Worm (Caenorhabditis elegans) whole organism, early embryonic: ENCODE data around the gene C10E2.1.

Source experiments
- B0310.2 ChIP-seq: sonication (generic microtip); optimal IDR thresholded peaks from 2 replicates; lab custom pipeline; 2016; ENCODE audit warnings: mild to moderate bottlenecking, missing genetic modification characterization, missing compliant biosample characterization
- F13C5.2 ChIP-seq: sonication (generic microtip); optimal IDR thresholded peaks from 2 replicates; lab custom pipeline; 2017; ENCODE audit warnings: mild to moderate bottlenecking, missing genetic modification characterization, inconsistent platforms, missing compliant biosample characterization
- aly-1 ChIP-seq: sonication (generic microtip); optimal IDR thresholded peaks from 2 replicates; lab custom pipeline; 2016; ENCODE audit warnings: missing genetic modification characterization, missing compliant biosample characterization
- ama-1 ChIP-seq: fragments of 150-350 bp; optimal IDR thresholded peaks from 2 replicates; lab custom pipeline; 2014
- ceh-13 ChIP-seq: fragments of 200-800 bp; sonication (Bioruptor generic); optimal IDR thresholded peaks from 2 replicates; lab custom pipeline; 2018; ENCODE audit warnings: mild to moderate bottlenecking, missing genetic modification characterization, missing compliant biosample characterization
- ceh-36 ChIP-seq: sonication (generic microtip); optimal IDR thresholded peaks from 2 replicates; lab custom pipeline; 2016; ENCODE audit warnings: missing genetic modification characterization, inconsistent platforms, missing compliant biosample characterization
- ets-7 ChIP-seq: sonication (generic microtip); optimal IDR thresholded peaks from 2 replicates; lab custom pipeline; 2016; ENCODE audit warnings: missing genotype, missing genetic modification characterization, missing compliant biosample characterization
- flt-1 ChIP-seq: fragments of 200-800 bp; sonication (Bioruptor generic); IDR thresholded peaks from 2 replicates; pipeline ENCODE4 v1.3.6; 2022; ENCODE audit warnings: missing genetic modification characterization, missing compliant biosample characterization
- hmbx-1 ChIP-seq: sonication (generic microtip); optimal IDR thresholded peaks from 2 replicates; lab custom pipeline; 2016; ENCODE audit warnings: mild to moderate bottlenecking, missing genetic modification characterization, missing compliant biosample characterization
- hmg-4 ChIP-seq: fragments of 200-800 bp; sonication (Bioruptor generic); optimal IDR thresholded peaks from 2 replicates; lab custom pipeline; 2018; ENCODE audit warnings: mild to moderate bottlenecking, missing genetic modification characterization, missing compliant biosample characterization
- hnd-1 ChIP-seq: sonication (generic microtip); optimal IDR thresholded peaks from 2 replicates; lab custom pipeline; 2016; ENCODE audit warnings: missing genetic modification characterization, missing compliant biosample characterization
- pes-1 ChIP-seq: fragments of 200-800 bp; sonication (Bioruptor generic); IDR thresholded peaks from 2 replicates; pipeline ENCODE4 v1.3.6; 2022; ENCODE audit warnings: missing genetic modification reagents, missing genetic modification characterization, missing compliant biosample characterization
- scrt-1 ChIP-seq: fragments of 200-800 bp; sonication (Bioruptor generic); IDR thresholded peaks from 2 replicates; pipeline ENCODE4 v1.3.6; 2022; ENCODE audit warnings: missing genetic modification characterization, missing compliant biosample characterization
- sea-1 ChIP-seq: fragments of 200-800 bp; sonication (Bioruptor generic); conservative IDR thresholded peaks from 2 replicates; pipeline ENCODE4 v1.3.6; 2022; ENCODE audit warnings: missing genetic modification characterization, missing compliant biosample characterization
- tbx-11 ChIP-seq: fragments of 200-800 bp; sonication (Bioruptor generic); IDR thresholded peaks from 2 replicates; pipeline ENCODE4 v1.3.6; 2022; ENCODE audit warnings: missing genetic modification characterization, missing compliant biosample characterization
- tbx-37 ChIP-seq: fragments of 200-800 bp; sonication (Bioruptor generic); conservative IDR thresholded peaks from 2 replicates; pipeline ENCODE4 v1.3.6; 2022; ENCODE audit warnings: missing genetic modification reagents, missing genetic modification characterization, missing compliant biosample characterization
- tra-4 ChIP-seq: sonication (generic microtip); optimal IDR thresholded peaks from 2 replicates; lab custom pipeline; 2017; ENCODE audit warnings: missing genetic modification characterization, missing compliant biosample characterization

Gene C10E2.1

DNA sequence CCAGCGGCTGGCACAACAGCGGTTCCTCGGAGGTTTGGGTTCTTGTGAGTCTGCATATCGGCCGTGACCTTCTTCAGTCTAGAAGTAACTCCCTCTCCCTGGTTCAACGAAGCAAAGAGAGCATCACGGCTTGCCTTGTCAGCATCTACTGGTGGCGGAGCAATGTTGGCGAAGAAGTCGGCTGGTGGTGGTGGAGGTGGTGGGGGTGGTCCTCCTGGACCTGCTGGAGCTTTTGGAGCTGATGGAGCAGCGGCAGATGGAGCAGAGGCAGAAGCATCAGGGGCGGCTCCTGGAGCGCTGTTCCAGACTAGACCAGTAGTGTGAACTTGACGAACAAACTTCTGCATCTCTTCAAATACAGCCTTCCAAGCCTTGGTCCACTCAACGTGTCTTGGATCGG is 45.9 kb downstream of the C10E2.1 start:
- no peak for TF ChIP-seq flt-1 (GFP tag; lab: Robert Waterston, UW)
- TF ChIP-seq tbx-11: no peak
- no peak for TF ChIP-seq hmg-4 (GFP tag; lab: Kevin White, UChicago)
- TF ChIP-seq aly-1 (tag; lab: Kevin White, UChicago): no peak
- TF ChIP-seq ceh-13: no peak
- no peak for TF ChIP-seq pes-1 (GFP tag; lab: Robert Waterston, UW)

- no peak for TF ChIP-seq ceh-36 (tag; lab: Kevin White, UChicago)
- TF ChIP-seq hnd-1 (tag; lab: Kevin White, UChicago): no peak
- no peak for TF ChIP-seq ceh-13
- TF ChIP-seq tbx-11: no peak
- no peak for TF ChIP-seq hmbx-1
- no peak for TF ChIP-seq sea-1 (GFP tag; lab: Robert Waterston, UW)
- no peak for TF ChIP-seq hmg-4 (GFP tag; lab: Kevin White, UChicago)
- no peak for TF ChIP-seq flt-1 (GFP tag; lab: Robert Waterston, UW)
- TF ChIP-seq aly-1 (tag; lab: Kevin White, UChicago): no peak
- no peak for TF ChIP-seq ets-7 (tag; lab: Kevin White, UChicago)
- TF ChIP-seq ama-1 (lab: Kevin White, UChicago): no peak
Measured at ce11 chrX:16809689-16810088, 47.1 kb downstream of the C10E2.1 start.

- TF ChIP-seq aly-1 (tag; lab: Kevin White, UChicago) (no peak), ama-1 (lab: Kevin White, UChicago) (no peak), F13C5.2 (no peak), B0310.2 (tag; lab: Kevin White, UChicago) (no peak), tbx-37 (no peak), hnd-1 (tag; lab: Kevin White, UChicago) (no peak), ets-7 (tag; lab: Kevin White, UChicago) (no peak), ceh-36 (tag; lab: Kevin White, UChicago) (no peak), tbx-11 (no peak), pes-1 (GFP tag; lab: Robert Waterston, UW) (no peak), flt-1 (GFP tag; lab: Robert Waterston, UW) (no peak), scrt-1 (GFP tag; lab: Robert Waterston, UW) (no peak), hmg-4 (GFP tag; lab: Kevin White, UChicago) (no peak), ceh-13 (no peak), hmbx-1 (no peak), tra-4 (tag; lab: Kevin White, UChicago) (no peak), sea-1 (GFP tag; lab: Robert Waterston, UW) (no peak)
Measured at ce11 chrX:16811974-16812373, 49.3 kb downstream of the C10E2.1 start.

ce11 chrX:16813148-16813547 is 50.5 kb downstream of the C10E2.1 start:
- TF ChIP-seq hmbx-1 (no peak), F13C5.2 (no peak), scrt-1 (GFP tag; lab: Robert Waterston, UW) (no peak), ets-7 (tag; lab: Kevin White, UChicago) (no peak), ama-1 (lab: Kevin White, UChicago) (no peak), hmg-4 (GFP tag; lab: Kevin White, UChicago) (no peak), tra-4 (tag; lab: Kevin White, UChicago) (no peak), aly-1 (tag; lab: Kevin White, UChicago) (no peak), pes-1 (GFP tag; lab: Robert Waterston, UW) (no peak), hnd-1 (tag; lab: Kevin White, UChicago) (no peak), ceh-13 (no peak), tbx-11 (no peak), tbx-37 (no peak), ceh-36 (tag; lab: Kevin White, UChicago) (no peak), B0310.2 (tag; lab: Kevin White, UChicago) (no peak), sea-1 (GFP tag; lab: Robert Waterston, UW) (no peak), flt-1 (GFP tag; lab: Robert Waterston, UW) (no peak)

DNA sequence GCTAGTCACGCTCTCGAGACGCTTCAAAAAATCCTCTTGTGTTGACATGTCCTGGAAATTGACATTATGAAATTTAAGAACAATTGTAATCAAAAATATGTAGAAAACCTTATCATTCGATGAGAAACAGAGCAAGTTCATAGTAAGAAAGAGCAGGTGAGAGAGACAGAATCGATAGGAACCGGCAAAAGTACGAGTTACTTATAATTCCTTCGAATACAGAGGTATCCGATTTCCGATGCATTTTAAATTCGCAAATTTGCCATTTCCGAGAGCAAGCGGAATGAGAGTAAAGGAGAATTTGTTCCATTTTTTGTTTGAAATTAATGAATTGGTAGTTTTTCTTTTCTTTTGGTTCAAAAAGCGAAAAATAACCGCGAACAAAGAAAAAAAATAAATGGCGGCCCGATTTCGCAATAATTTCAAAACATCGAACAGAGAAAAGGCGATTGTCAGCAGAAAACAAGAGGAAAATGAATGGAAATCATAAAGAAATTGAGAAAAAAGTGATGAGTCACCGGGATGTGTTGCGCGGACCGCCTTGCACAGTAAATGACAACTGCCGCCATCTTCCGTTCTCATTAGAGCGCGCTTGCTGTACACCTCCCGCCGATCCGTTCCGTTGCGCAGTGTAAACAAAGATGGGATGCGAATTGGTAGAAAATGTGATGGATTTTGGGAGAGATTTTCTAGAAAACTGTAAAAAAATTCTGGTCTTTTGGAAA is 51.1 kb downstream of the C10E2.1 start, which contains the start of gene cas-1:
Gene cas-1 (minus strand): TSS at position 51 of the 725 bp plus-strand sequence.
- TF ChIP-seq hmg-4 (GFP tag; lab: Kevin White, UChicago) (no peak), tbx-37 (0 out of 2 replicates have a peak, but pooled peaks have one; percentile 9), scrt-1 (GFP tag; lab: Robert Waterston, UW) (no peak), tra-4 (tag; lab: Kevin White, UChicago) (no peak), F13C5.2 (no peak), flt-1 (GFP tag; lab: Robert Waterston, UW) (no peak), aly-1 (tag; lab: Kevin White, UChicago) (no peak), ceh-36 (tag; lab: Kevin White, UChicago) (no peak), sea-1 (GFP tag; lab: Robert Waterston, UW) (no peak), ets-7 (tag; lab: Kevin White, UChicago) (peak; percentile 88), hmbx-1 (no peak), ama-1 (lab: Kevin White, UChicago) (no peak), tbx-11 (no peak), ceh-13 (no peak), B0310.2 (tag; lab: Kevin White, UChicago) (no peak), pes-1 (GFP tag; lab: Robert Waterston, UW) (no peak)

DNA sequence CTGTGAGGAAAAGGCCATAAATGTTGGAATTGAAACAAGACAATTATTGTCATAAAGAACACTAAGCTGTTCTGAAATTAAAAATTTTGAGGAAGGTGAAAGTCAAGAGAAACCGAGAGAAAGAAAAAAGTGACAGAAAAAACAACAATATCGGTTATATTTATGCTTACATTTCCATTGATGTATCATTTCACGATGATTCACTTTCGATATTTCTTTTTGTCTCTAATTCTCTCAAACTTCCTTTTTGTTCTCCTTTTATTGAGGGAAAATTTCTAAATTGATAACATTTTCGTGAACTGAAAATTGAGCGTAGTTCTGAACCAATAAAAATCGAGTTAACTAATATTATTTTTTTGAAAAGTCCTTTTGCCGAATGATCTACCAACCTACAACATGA is 52.3 kb downstream of the C10E2.1 start:
- TF ChIP-seq hmbx-1 (no peak), B0310.2 (tag; lab: Kevin White, UChicago) (no peak), hnd-1 (tag; lab: Kevin White, UChicago) (no peak), ets-7 (tag; lab: Kevin White, UChicago) (no peak), pes-1 (GFP tag; lab: Robert Waterston, UW) (no peak), hmg-4 (GFP tag; lab: Kevin White, UChicago) (no peak), aly-1 (tag; lab: Kevin White, UChicago) (no peak)

ce11 chrX:16815508-16815907 is 52.9 kb downstream of the C10E2.1 start:
- no peak for TF ChIP-seq tra-4 (tag; lab: Kevin White, UChicago)
- no peak for TF ChIP-seq ceh-13
- no peak for TF ChIP-seq scrt-1 (GFP tag; lab: Robert Waterston, UW)
- TF ChIP-seq hmg-4 (GFP tag; lab: Kevin White, UChicago): peak; percentile 44
